Worm (Caenorhabditis elegans) whole organism, L4 larva: ENCODE data around the gene sre-42.

Experiments used
- D1046.2 ChIP-seq: fragments of 200-800 bp; sonication (Bioruptor generic); IDR thresholded peaks from 2 replicates; pipeline ENCODE4 v1.3.6; 2022; ENCODE audit warnings: missing genetic modification characterization, missing compliant biosample characterization
- F26F4.8 ChIP-seq: fragments of 200-800 bp; sonication (Bioruptor generic); conservative IDR thresholded peaks from 2 replicates; pipeline ENCODE4 v1.3.6; 2022; ENCODE audit warnings: missing genetic modification characterization, missing compliant biosample characterization
- T26A8.4 ChIP-seq: fragments of 200-800 bp; sonication (Bioruptor generic); IDR thresholded peaks from 2 replicates; pipeline ENCODE4 v1.3.6; 2022; ENCODE audit warnings: missing genetic modification characterization, missing compliant biosample characterization
- Y75B8A.6 ChIP-seq: fragments of 200-800 bp; sonication (Bioruptor generic); IDR thresholded peaks from 2 replicates; pipeline ENCODE4 v1.3.6; 2022; ENCODE audit warnings: missing genetic modification reagents, missing genetic modification characterization, missing compliant biosample characterization
- ZK546.5 ChIP-seq, 2 experiments: sonication (generic microtip); optimal IDR thresholded peaks; 2 replicates each; lab custom pipeline; 2017; ENCODE audit warnings: missing biosample characterization in 2 of 2, missing genetic modification characterization in 2 of 2
- aha-1 ChIP-seq: fragments of 150-350 bp; peaks from one replicate; lab custom pipeline; 2014; ENCODE audit warnings: missing biosample characterization, missing genetic modification characterization
- ama-1 ChIP-seq: fragments of 150-350 bp; optimal IDR thresholded peaks from 2 replicates; lab custom pipeline; 2014; ENCODE audit warnings: inconsistent platforms, mixed read lengths
- attf-4 ChIP-seq: sonication (generic microtip); optimal IDR thresholded peaks from 3 replicates; lab custom pipeline; 2017; ENCODE audit warnings: missing biosample characterization, missing genetic modification characterization
- ceh-44 ChIP-seq: fragments of 200-800 bp; sonication (Bioruptor generic); IDR thresholded peaks from 2 replicates; pipeline ENCODE4 v1.3.6; 2022; ENCODE audit warnings: missing genetic modification reagents, missing genetic modification characterization, missing compliant biosample characterization
- ceh-62 ChIP-seq: sonication (generic microtip); optimal IDR thresholded peaks from 2 replicates; lab custom pipeline; 2017; ENCODE audit warnings: missing biosample characterization, missing genetic modification characterization
- cey-2 ChIP-seq: sonication (generic microtip); optimal IDR thresholded peaks from 3 replicates; lab custom pipeline; 2017; ENCODE audit warnings: missing genetic modification characterization, mild to moderate bottlenecking, missing compliant biosample characterization, antibody characterized with exemption, borderline replicate concordance; ENCODE audit not compliant: insufficient read depth
- ctbp-1 ChIP-seq: fragments of 200-800 bp; sonication (Bioruptor generic); IDR thresholded peaks from 2 replicates; pipeline ENCODE4 v1.3.6; 2022; ENCODE audit warnings: missing genetic modification reagents, missing genetic modification characterization, missing compliant biosample characterization
- daf-12 ChIP-seq: fragments of 150-350 bp; optimal IDR thresholded peaks from 2 replicates; lab custom pipeline; 2014; ENCODE audit warnings: missing biosample characterization, missing genetic modification reagents, missing genetic modification characterization
- daf-16 ChIP-seq, 3 experiments: sonication (generic microtip); optimal IDR thresholded peaks; 2 replicates each; lab custom pipeline; 2016 to 2017; ENCODE audit warnings: missing genetic modification characterization in 3 of 3, missing genetic modification reagents in 3 of 3, mild to moderate bottlenecking in 2 of 3, missing compliant biosample characterization in 2 of 3, missing biosample characterization in 1 of 3, moderate library complexity in 1 of 3
- daf-19 ChIP-seq: fragments of 200-800 bp; sonication (Bioruptor generic); conservative IDR thresholded peaks from 2 replicates; pipeline ENCODE4 v1.3.6; 2022; ENCODE audit warnings: missing genetic modification characterization, missing compliant biosample characterization
- daf-8 ChIP-seq: fragments of 200-800 bp; sonication (Bioruptor generic); IDR thresholded peaks from 2 replicates; pipeline ENCODE4 v1.3.6; 2022; ENCODE audit warnings: missing genetic modification characterization, missing compliant biosample characterization
- dmd-6 ChIP-seq: fragments of 200-800 bp; sonication (Bioruptor generic); IDR thresholded peaks from 2 replicates; pipeline ENCODE4 v1.3.6; 2022; ENCODE audit warnings: missing genetic modification reagents, missing genetic modification characterization, missing compliant biosample characterization
- duxl-1 ChIP-seq: sonication (generic microtip); optimal IDR thresholded peaks from 2 replicates; lab custom pipeline; 2016; ENCODE audit warnings: mild to moderate bottlenecking, missing genetic modification characterization, moderate library complexity, missing compliant biosample characterization; ENCODE audit not compliant: poor library complexity
- dve-1 ChIP-seq: sonication (generic microtip); optimal IDR thresholded peaks from 2 replicates; lab custom pipeline; 2017; ENCODE audit warnings: antibody characterized with exemption, mild to moderate bottlenecking, missing genetic modification characterization, missing compliant biosample characterization; ENCODE audit not compliant: insufficient read depth
- egl-27 ChIP-seq: sonication (generic microtip); optimal IDR thresholded peaks from 3 replicates; lab custom pipeline; 2017; ENCODE audit warnings: missing biosample characterization, missing genetic modification reagents, missing genetic modification characterization
- egl-43 ChIP-seq: fragments of 200-800 bp; sonication (Bioruptor generic); IDR thresholded peaks from 2 replicates; pipeline ENCODE4 v1.3.6; 2022; ENCODE audit warnings: missing genetic modification reagents, missing genetic modification characterization, missing compliant biosample characterization
- hmg-1.1 ChIP-seq: fragments of 200-800 bp; sonication (Bioruptor generic); IDR thresholded peaks from 2 replicates; pipeline ENCODE4 v1.3.6; 2022; ENCODE audit warnings: missing genetic modification reagents, missing genetic modification characterization, missing compliant biosample characterization
- lim-7 ChIP-seq: fragments of 200-800 bp; sonication (Bioruptor generic); IDR thresholded peaks from 2 replicates; pipeline ENCODE4 v1.3.6; 2022; ENCODE audit warnings: missing genetic modification characterization, missing compliant biosample characterization
- lin-1 ChIP-seq: fragments of 200-800 bp; sonication (Bioruptor generic); IDR thresholded peaks from 2 replicates; pipeline ENCODE4 v1.3.6; 2022; ENCODE audit warnings: missing genetic modification reagents, missing genetic modification characterization, missing compliant biosample characterization
- lin-13 ChIP-seq: fragments of 150-350 bp; optimal IDR thresholded peaks from 2 replicates; lab custom pipeline; 2014; ENCODE audit warnings: missing biosample characterization, missing genetic modification reagents, missing genetic modification characterization
- lin-29 ChIP-seq: fragments of 200-800 bp; sonication (Bioruptor generic); IDR thresholded peaks from 2 replicates; pipeline ENCODE4 v1.3.6; 2022; ENCODE audit warnings: missing genetic modification reagents, missing genetic modification characterization, missing compliant biosample characterization
- lin-38 ChIP-seq: fragments of 200-800 bp; sonication (Bioruptor generic); IDR thresholded peaks from 2 replicates; pipeline ENCODE4 v1.3.6; 2022; ENCODE audit warnings: missing genetic modification reagents, missing genetic modification characterization, missing compliant biosample characterization
- lin-39 ChIP-seq: fragments of 150-350 bp; optimal IDR thresholded peaks from 2 replicates; lab custom pipeline; 2014; ENCODE audit warnings: missing biosample characterization, missing genetic modification reagents, missing genetic modification characterization
- lir-3 ChIP-seq: sonication (generic microtip); optimal IDR thresholded peaks from 2 replicates; lab custom pipeline; 2016; ENCODE audit warnings: mild to moderate bottlenecking, missing genetic modification characterization, missing compliant biosample characterization
- mep-1 ChIP-seq: fragments of 150-350 bp; sonication (generic microtip); optimal IDR thresholded peaks from 3 replicates; lab custom pipeline; 2014; ENCODE audit warnings: missing biosample characterization, missing genetic modification characterization
- mxl-2 ChIP-seq: fragments of 200-800 bp; sonication (Bioruptor generic); conservative IDR thresholded peaks from 2 replicates; pipeline ENCODE4 v1.3.6; 2022; ENCODE audit warnings: missing genetic modification reagents, missing genetic modification characterization, missing compliant biosample characterization
- nhr-102 ChIP-seq: sonication (generic microtip); optimal IDR thresholded peaks from 2 replicates; lab custom pipeline; 2016; ENCODE audit warnings: mild to moderate bottlenecking, missing genetic modification characterization, moderate library complexity, missing compliant biosample characterization
- nhr-111 ChIP-seq: fragments of 200-800 bp; sonication (Bioruptor generic); optimal IDR thresholded peaks from 2 replicates; lab custom pipeline; 2018; ENCODE audit warnings: mild to moderate bottlenecking, missing genetic modification characterization, missing compliant biosample characterization
- nhr-41 ChIP-seq: fragments of 200-800 bp; sonication (Bioruptor generic); IDR thresholded peaks from 2 replicates; pipeline ENCODE4 v1.3.6; 2022; ENCODE audit warnings: missing genetic modification reagents, missing genetic modification characterization, missing compliant biosample characterization
- php-3 ChIP-seq: fragments of 200-800 bp; sonication (Bioruptor generic); IDR thresholded peaks from 2 replicates; pipeline ENCODE4 v1.3.6; 2022; ENCODE audit warnings: missing genetic modification reagents, missing genetic modification characterization, missing compliant biosample characterization
- pqm-1 ChIP-seq: sonication (generic microtip); optimal IDR thresholded peaks from 2 replicates; lab custom pipeline; 2017; ENCODE audit warnings: missing biosample characterization, missing genetic modification characterization
- sdz-12 ChIP-seq: fragments of 200-800 bp; sonication (Bioruptor generic); optimal IDR thresholded peaks from 2 replicates; lab custom pipeline; 2018; ENCODE audit warnings: mild to moderate bottlenecking, missing genetic modification characterization, missing compliant biosample characterization
- set-16 ChIP-seq: fragments of 200-800 bp; sonication (Bioruptor generic); IDR thresholded peaks from 2 replicates; pipeline ENCODE4 v1.3.6; 2022; ENCODE audit warnings: missing genetic modification reagents, missing genetic modification characterization, missing compliant biosample characterization
- skn-1 ChIP-seq: fragments of 150-350 bp; optimal IDR thresholded peaks from 2 replicates; lab custom pipeline; 2014; ENCODE audit warnings: missing biosample characterization, missing genetic modification characterization
- snpc-1.2 ChIP-seq: fragments of 200-800 bp; sonication (Bioruptor generic); IDR thresholded peaks from 2 replicates; pipeline ENCODE4 v1.3.6; 2022; ENCODE audit warnings: missing genetic modification reagents, missing genetic modification characterization, missing compliant biosample characterization
- tra-1 ChIP-seq: fragments of 200-800 bp; sonication (Bioruptor generic); IDR thresholded peaks from 2 replicates; pipeline ENCODE4 v1.3.6; 2022; ENCODE audit warnings: missing genetic modification reagents, missing genetic modification characterization, missing compliant biosample characterization
- unc-62 ChIP-seq, 3 experiments: fragments of 150-350 bp in 1 of 3; sonication (generic microtip); optimal IDR thresholded peaks in 2 of 3; peaks in 1 of 3; 1 replicate in 1 of 3; 2 replicates in 2 of 3; lab custom pipeline; 2014 to 2017; ENCODE audit warnings: missing biosample characterization in 3 of 3, missing genetic modification characterization in 3 of 3, missing genetic modification reagents in 3 of 3, missing genotype in 1 of 3
- zfp-3 ChIP-seq: fragments of 200-800 bp; sonication (Bioruptor generic); conservative IDR thresholded peaks from 2 replicates; pipeline ENCODE4 v1.3.6; 2022; ENCODE audit warnings: missing genetic modification reagents, missing genetic modification characterization, missing compliant biosample characterization
- ztf-11 ChIP-seq: fragments of 150-350 bp; optimal IDR thresholded peaks from 2 replicates; lab custom pipeline; 2014; ENCODE audit warnings: missing biosample characterization, missing genetic modification characterization

The sre-42 gene

DNA sequence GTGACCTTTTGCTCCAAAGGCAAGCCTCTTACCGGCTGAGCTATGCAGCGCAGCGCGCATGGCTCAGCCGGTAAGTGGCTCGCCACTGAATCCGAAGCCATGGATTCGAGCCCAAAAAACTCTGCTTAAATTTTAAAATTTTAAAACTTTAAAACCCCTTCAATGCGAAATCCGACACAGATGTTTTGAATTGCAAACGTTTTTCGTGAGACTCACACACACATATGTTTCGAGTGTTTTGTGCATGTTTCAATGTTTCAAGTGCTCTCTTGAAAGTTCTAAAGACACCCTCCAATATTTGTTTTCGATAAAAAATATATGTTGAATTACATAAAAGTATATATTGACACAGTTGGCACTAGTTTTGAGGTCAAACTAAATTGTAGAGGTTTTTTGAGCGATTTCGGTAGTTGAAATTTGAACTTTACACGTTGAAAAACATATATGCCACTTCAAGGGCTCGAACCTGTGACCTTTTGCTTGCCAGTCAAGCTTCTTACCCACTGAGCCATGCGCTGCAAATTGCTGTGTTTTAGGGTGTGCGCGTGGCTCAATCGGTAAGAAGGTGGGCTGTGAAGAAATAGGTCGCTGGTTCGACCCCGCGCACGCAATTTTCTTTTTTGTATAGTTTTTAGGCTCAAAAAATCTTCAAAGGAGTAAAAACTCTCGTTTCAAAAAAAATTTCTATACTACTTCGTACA, 40.2 kb downstream of the sre-42 start (continued):
- TF ChIP-seq php-3 (GFP tag; lab: Robert Waterston, UW) (0 out of 2 replicates have a peak, but pooled peaks have one; percentile 12), daf-12 (tag; lab: Kevin White, UChicago) (no peak), lin-1 (no peak), ZK546.5 (tag; optimal IDR thresholded peaks at IDR 0.05; lab: Kevin White, UChicago) (no peak), ceh-44 (GFP tag; lab: Robert Waterston, UW) (peak; percentile 33; the same call in 1 of the 2 replicates), lir-3 (tag; lab: Kevin White, UChicago) (no peak), F26F4.8 (GFP tag; lab: Robert Waterston, UW) (no peak), lin-39 (tag; lab: Kevin White, UChicago) (no peak), tra-1 (no peak), ama-1 (no peak), T26A8.4 (GFP tag; lab: Robert Waterston, UW) (no peak), nhr-41 (no peak), egl-43 (GFP tag; lab: Robert Waterston, UW) (no peak), aha-1 (tag; lab: Kevin White, UChicago) (no peak)

DNA sequence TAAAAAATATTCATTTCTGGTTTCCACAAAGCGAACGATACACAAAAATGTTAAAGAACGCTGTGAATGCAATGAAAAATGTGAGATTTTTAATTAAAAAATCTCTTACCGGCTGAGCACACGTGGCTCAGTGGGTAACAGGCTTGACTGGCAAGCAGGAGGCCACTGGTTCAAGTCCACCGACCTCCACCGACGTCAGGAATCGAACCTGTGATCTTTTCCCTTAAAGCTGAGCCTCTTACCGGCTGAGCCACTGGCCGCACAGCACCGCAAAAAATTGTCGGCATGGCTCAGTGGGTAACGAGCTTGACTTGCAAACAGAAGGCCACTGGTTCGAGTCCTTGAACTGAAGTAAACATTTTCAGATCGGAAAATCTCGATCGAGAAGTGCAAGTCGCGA, 41.9 kb downstream of the sre-42 start, which contains the start of gene C44C11.6:
TSS of gene C44C11.6 (plus strand) at position 23 of the 400 bp plus-strand sequence.
- TF ChIP-seq daf-19 (GFP tag; lab: Robert Waterston, UW) (no peak), lin-13 (GFP tag; lab: Kevin White, UChicago) (peak; percentile 68), daf-16 (GFP tag; optimal IDR thresholded peaks at IDR 0.05; lab: Kevin White, UChicago) (no peak), daf-16 (tag; optimal IDR thresholded peaks at IDR 0.05; lab: Kevin White, UChicago) (no peak), snpc-1.2 (0 out of 2 replicates have a peak, but pooled peaks have one; percentile 26), egl-27 (tag; lab: Kevin White, UChicago) (no peak), daf-8 (GFP tag; lab: Robert Waterston, UW) (no peak), nhr-111 (peak; percentile 24), ctbp-1 (GFP tag; lab: Robert Waterston, UW) (0 out of 2 replicates have a peak, but pooled peaks have one; percentile 52), cey-2 (tag; lab: Kevin White, UChicago) (no peak), dve-1 (tag; lab: Kevin White, UChicago) (peak; percentile 13), ceh-62 (no peak), D1046.2 (GFP tag; lab: Robert Waterston, UW) (peak; percentile 67), hmg-1.1 (GFP tag; lab: Robert Waterston, UW) (peak; percentile 50; the same call in 1 of the 2 replicates), ztf-11 (tag; lab: Kevin White, UChicago) (no peak), set-16 (GFP tag; lab: Robert Waterston, UW) (peak; percentile 57), attf-4 (no peak), lin-38 (GFP tag; lab: Robert Waterston, UW) (peak; percentile 40), nhr-102 (peak; percentile 19), sdz-12 (no peak), T26A8.4 (GFP tag; lab: Robert Waterston, UW) (0 out of 2 replicates have a peak, but pooled peaks have one; percentile 38), mxl-2 (GFP tag; lab: Robert Waterston, UW) (0 out of 2 replicates have a peak, but pooled peaks have one; percentile 8), pqm-1 (tag; lab: Kevin White, UChicago) (no peak), unc-62 (GFP tag; optimal IDR thresholded peaks at IDR 0.05 in 1 of 2; lab: Kevin White, UChicago) (no peak), unc-62 (tag; optimal IDR thresholded peaks at IDR 0.05; lab: Kevin White, UChicago) (no peak), mep-1 (tag; lab: Kevin White, UChicago) (no peak), lin-1 (no peak), tra-1 (0 out of 2 replicates have a peak, but pooled peaks have one; percentile 4), skn-1 (tag; lab: Kevin White, UChicago) (no peak), Y75B8A.6 (GFP tag; lab: Robert Waterston, UW) (no peak), duxl-1 (tag; lab: Kevin White, UChicago) (peak; percentile 13), lim-7 (GFP tag; lab: Robert Waterston, UW) (no peak), lin-29 (GFP tag; lab: Robert Waterston, UW) (no peak), daf-12 (tag; lab: Kevin White, UChicago) (no peak), dmd-6 (0 out of 2 replicates have a peak, but pooled peaks have one; percentile 14), egl-43 (GFP tag; lab: Robert Waterston, UW) (0 out of 2 replicates have a peak, but pooled peaks have one; percentile 16), zfp-3 (GFP tag; lab: Robert Waterston, UW) (0 out of 2 replicates have a peak, but pooled peaks have one; percentile 26)
